Comparison of ENCODE assay signal across 3 fruit fly cellular contexts in genomic region chr3R:15913231-15913630, dm6.
TF ChIP-seq lines count a peak whose summit lies in the region.

No protein-coding gene starts in this region.

- no peak for TF ChIP-seq CTCF in whole organism, embryonic (GFP tag; optimal IDR thresholded peaks at IDR 0.05; lab: Kevin White, UChicago)

TF ChIP-seq in whole organism, embryonic, 481 proteins besides CTCF, POLR2A, EP300 and RAD21:
- TF ChIP-seq CG3838 (GFP tag; optimal IDR thresholded peaks at IDR 0.05; lab: Kevin White, UChicago), result peak; percentile 21
- TF ChIP-seq CG4360 (GFP tag; IDR thresholded peaks at IDR 0.05; lab: Robert Waterston, UW), result 0 out of 2 replicates have a peak, but pooled peaks have one; percentile 12
- TF ChIP-seq CG11504 (tag; optimal IDR thresholded peaks at IDR 0.05; lab: Kevin White, UChicago), result peak; percentile 96
- 0 out of 4 replicates have a peak, but pooled peaks have one; percentile 27 for TF ChIP-seq chinmo (GFP tag; IDR thresholded peaks at IDR 0.05; lab: Robert Waterston, UW; ENCODE audit: partially characterized antibody)
- 0 out of 3 replicates have a peak, but pooled peaks have one; percentile 21 for TF ChIP-seq dysf (GFP tag; IDR thresholded peaks at IDR 0.05; lab: Robert Waterston, UW)
- peak; percentile 35 for TF ChIP-seq pita (GFP tag; optimal IDR thresholded peaks at IDR 0.05; lab: Kevin White, UChicago)
- TF ChIP-seq Opbp (GFP tag; IDR thresholded peaks at IDR 0.05; lab: Robert Waterston, UW; ENCODE audit: partially characterized antibody), result peak; percentile 26; the same call in 1 of the 3 replicates
- TF ChIP-seq sisA (GFP tag; IDR thresholded peaks at IDR 0.05; lab: Robert Waterston, UW), result peak; percentile 18; the same call in 1 of the 2 replicates
- no peak for TF ChIP-seq fd102C (GFP tag; optimal IDR thresholded peaks at IDR 0.05; lab: Kevin White, UChicago)
- no peak for TF ChIP-seq CG34224 (GFP tag; IDR thresholded peaks at IDR 0.05; lab: Robert Waterston, UW; ENCODE audit: partially characterized antibody)

TF ChIP-seq in whole organism, prepupa, 60 proteins besides CTCF, POLR2A, EP300 and RAD21:
- TF ChIP-seq eg (GFP tag; IDR thresholded peaks at IDR 0.05; lab: Robert Waterston, UW) (0 out of 3 replicates have a peak, but pooled peaks have one; percentile 16), fkh (GFP tag; optimal IDR thresholded peaks at IDR 0.05; lab: Kevin White, UChicago) (no peak), CG3919 (GFP tag; optimal IDR thresholded peaks at IDR 0.05; lab: Kevin White, UChicago) (peak; percentile 60), CG6808 (GFP tag; optimal IDR thresholded peaks at IDR 0.05; lab: Kevin White, UChicago) (no peak), cyc (GFP tag; optimal IDR thresholded peaks at IDR 0.05; lab: Kevin White, UChicago) (no peak), dsx (GFP tag; optimal IDR thresholded peaks at IDR 0.05; lab: Kevin White, UChicago; ENCODE audit: poor library complexity, severe bottlenecking) (peak; percentile 4)

TF ChIP-seq in whole organism, wandering third instar larva, 38 proteins besides CTCF, POLR2A, EP300 and RAD21:
- TF ChIP-seq OdsH (GFP tag; optimal IDR thresholded peaks at IDR 0.05; lab: Kevin White, UChicago) (no peak), h (GFP tag; optimal IDR thresholded peaks at IDR 0.05; lab: Kevin White, UChicago) (no peak), Myc (optimal IDR thresholded peaks at IDR 0.05; lab: Kevin White, UChicago) (no peak), Dfd (GFP tag; optimal IDR thresholded peaks at IDR 0.05; lab: Kevin White, UChicago) (peak; percentile 81), woc (GFP tag; optimal IDR thresholded peaks at IDR 0.05; lab: Kevin White, UChicago) (no peak), dmrt93B (GFP tag; optimal IDR thresholded peaks at IDR 0.05; lab: Kevin White, UChicago) (no peak)
